Worm (Caenorhabditis elegans): ENCODE measurements around the gene nhr-216.

nhr-216 gene

ce11 chrV:5330967-5331366 lies 27.7 kb downstream of the nhr-216 start, which contains the start of gene srg-26:
Gene srg-26 (plus strand): TSS chrV:5331267.
- TF ChIP-seq nhr-25 (tag; optimal IDR thresholded peaks at IDR 0.05; ENCODE audit: borderline replicate concordance, insufficient read depth) (no peak), hif-1 (tag; optimal IDR thresholded peaks at IDR 0.05) (no peak), zfp-2 (tag; optimal IDR thresholded peaks at IDR 0.05) (no peak), ZK546.5 (tag; optimal IDR thresholded peaks at IDR 0.05) (no peak), Y5F2A.4 (GFP tag; optimal IDR thresholded peaks at IDR 0.05) (no peak), ztf-11 (tag; optimal IDR thresholded peaks at IDR 0.05) (no peak), sdz-12 (GFP tag; optimal IDR thresholded peaks at IDR 0.05) (no peak), lin-39 (tag; optimal IDR thresholded peaks at IDR 0.05) (no peak), aha-1 (tag) (no peak), ceh-28 (tag; optimal IDR thresholded peaks at IDR 0.05) (no peak), nhr-6 (tag; optimal IDR thresholded peaks at IDR 0.05) (no peak), aly-2 (tag; optimal IDR thresholded peaks at IDR 0.05) (no peak)

DNA sequence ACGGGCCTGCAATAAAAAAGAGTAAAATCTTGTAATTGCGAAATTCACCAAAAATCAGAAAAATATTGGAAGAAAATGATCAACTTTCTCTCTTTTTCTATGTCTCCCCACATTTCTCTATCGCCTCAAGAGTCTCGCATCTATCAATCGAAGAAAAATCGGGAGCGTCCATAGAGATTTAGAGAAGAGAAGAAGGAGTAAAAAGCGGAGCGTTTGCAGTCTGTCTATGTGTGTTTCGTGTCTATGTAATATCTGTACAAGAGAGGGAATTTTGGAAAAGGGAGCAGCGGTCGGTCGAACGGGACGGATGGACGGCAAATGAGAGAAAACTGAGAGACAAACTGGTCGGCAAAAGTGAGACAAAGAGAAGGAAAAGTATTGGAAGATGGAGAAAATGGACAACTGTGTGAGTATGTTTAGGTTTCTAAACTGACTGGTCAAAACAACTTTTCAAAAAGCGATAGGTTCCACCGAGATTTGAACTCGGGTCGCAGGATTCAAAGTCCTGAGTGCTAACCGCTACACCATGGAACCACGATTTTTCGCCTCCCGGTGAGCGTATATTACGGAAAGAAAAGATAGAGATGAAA lies 28.9 kb downstream of the nhr-216 start:
- TF ChIP-seq aha-1 (tag) (peak; percentile 27), daf-12 (tag; optimal IDR thresholded peaks at IDR 0.05) (no peak), ceh-44 (GFP tag; IDR thresholded peaks at IDR 0.05) (no peak), nhr-42 (GFP tag; IDR thresholded peaks at IDR 0.05) (no peak), D1046.2 (GFP tag; IDR thresholded peaks at IDR 0.05) (0 out of 2 replicates have a peak, but pooled peaks have one; percentile 47), hif-1 (tag; optimal IDR thresholded peaks at IDR 0.05) (no peak), R02D3.7 (tag; optimal IDR thresholded peaks at IDR 0.05) (no peak), lin-39 (tag; optimal IDR thresholded peaks at IDR 0.05) (no peak), Y105C5A.15 (GFP tag; IDR thresholded peaks at IDR 0.05) (no peak), nhr-25 (tag; optimal IDR thresholded peaks at IDR 0.05; ENCODE audit: borderline replicate concordance, insufficient read depth) (no peak), mxl-2 (GFP tag; conservative IDR thresholded peaks at IDR 0.05) (no peak), ZK546.5 (tag; optimal IDR thresholded peaks at IDR 0.05) (no peak), dpl-1 (GFP tag; optimal IDR thresholded peaks at IDR 0.05) (no peak), sdz-12 (GFP tag; optimal IDR thresholded peaks at IDR 0.05) (no peak), lin-1 (GFP tag; IDR thresholded peaks at IDR 0.05) (no peak), lir-3 (tag; optimal IDR thresholded peaks at IDR 0.05) (no peak), snpc-4 (tag; optimal IDR thresholded peaks at IDR 0.05) (no peak), F44E2.7 (GFP tag; IDR thresholded peaks at IDR 0.05) (no peak), dmd-6 (GFP tag; IDR thresholded peaks at IDR 0.05) (0 out of 2 replicates have a peak, but pooled peaks have one; percentile 37), dve-1 (tag; optimal IDR thresholded peaks at IDR 0.05; ENCODE audit: insufficient read depth) (peak; percentile 55), ces-1 (GFP tag; optimal IDR thresholded peaks at IDR 0.05) (no peak), vab-7 (GFP tag; IDR thresholded peaks at IDR 0.05) (0 out of 2 replicates have a peak, but pooled peaks have one; percentile 37), spr-1 (tag; optimal IDR thresholded peaks at IDR 0.05) (peak; percentile 69), mxl-3 (GFP tag; optimal IDR thresholded peaks at IDR 0.05) (peak; percentile 4), ama-1 (optimal IDR thresholded peaks at IDR 0.05) (no peak), pha-4 (GFP tag; IDR thresholded peaks at IDR 0.05) (no peak; the same call in 1 of the 2 replicates), pha-4 (tag; optimal IDR thresholded peaks at IDR 0.05) (peak; percentile 13), attf-4 (tag; optimal IDR thresholded peaks at IDR 0.05) (no peak), saeg-2 (GFP tag; IDR thresholded peaks at IDR 0.05) (no peak), hmg-1.1 (GFP tag; IDR thresholded peaks at IDR 0.05) (peak; percentile 44; the same call in 1 of the 2 replicates), nhr-6 (tag; optimal IDR thresholded peaks at IDR 0.05) (no peak), jun-1 (tag; optimal IDR thresholded peaks at IDR 0.05) (no peak), zip-11 (GFP tag; IDR thresholded peaks at IDR 0.05) (no peak), cey-2 (tag; optimal IDR thresholded peaks at IDR 0.05; ENCODE audit: borderline replicate concordance, insufficient read depth) (no peak), unc-39 (tag; optimal IDR thresholded peaks at IDR 0.05) (no peak), tra-1 (GFP tag; IDR thresholded peaks at IDR 0.05) (0 out of 2 replicates have a peak, but pooled peaks have one; percentile 25), ceh-62 (tag; optimal IDR thresholded peaks at IDR 0.05) (no peak), dmd-8 (GFP tag; IDR thresholded peaks at IDR 0.05) (peak; percentile 65; the same call in 1 of the 2 replicates), ZK337.2 (GFP tag; IDR thresholded peaks at IDR 0.05) (no peak), tag-97 (GFP tag; IDR thresholded peaks at IDR 0.05) (no peak), T20F7.1 (GFP tag; optimal IDR thresholded peaks at IDR 0.05) (no peak), ceh-20 (GFP tag; IDR thresholded peaks at IDR 0.05) (0 out of 2 replicates have a peak, but pooled peaks have one; percentile 21), F26F4.8 (GFP tag; conservative IDR thresholded peaks at IDR 0.05) (no peak), aly-2 (tag; optimal IDR thresholded peaks at IDR 0.05) (no peak)
